Worm (Caenorhabditis elegans) whole organism, early embryonic: ENCODE measurements around the gene F01D5.10.
"Not testable (repeated sequence)": the region's sequence is repeated elsewhere in the genome, so short reads cannot be mapped to it uniquely, and the experiment has no call there.

Source experiments
- B0310.2 ChIP-seq: sonication (generic microtip); optimal IDR thresholded peaks from 2 replicates; lab custom pipeline; 2016; ENCODE audit warnings: mild to moderate bottlenecking, missing genetic modification characterization, missing compliant biosample characterization
- F13C5.2 ChIP-seq: sonication (generic microtip); optimal IDR thresholded peaks from 2 replicates; lab custom pipeline; 2017; ENCODE audit warnings: mild to moderate bottlenecking, missing genetic modification characterization, inconsistent platforms, missing compliant biosample characterization
- aly-1 ChIP-seq: sonication (generic microtip); optimal IDR thresholded peaks from 2 replicates; lab custom pipeline; 2016; ENCODE audit warnings: missing genetic modification characterization, missing compliant biosample characterization
- ama-1 ChIP-seq: fragments of 150-350 bp; optimal IDR thresholded peaks from 2 replicates; lab custom pipeline; 2014
- ceh-13 ChIP-seq: fragments of 200-800 bp; sonication (Bioruptor generic); optimal IDR thresholded peaks from 2 replicates; lab custom pipeline; 2018; ENCODE audit warnings: mild to moderate bottlenecking, missing genetic modification characterization, missing compliant biosample characterization
- ceh-36 ChIP-seq: sonication (generic microtip); optimal IDR thresholded peaks from 2 replicates; lab custom pipeline; 2016; ENCODE audit warnings: missing genetic modification characterization, inconsistent platforms, missing compliant biosample characterization
- ets-7 ChIP-seq: sonication (generic microtip); optimal IDR thresholded peaks from 2 replicates; lab custom pipeline; 2016; ENCODE audit warnings: missing genotype, missing genetic modification characterization, missing compliant biosample characterization
- flt-1 ChIP-seq: fragments of 200-800 bp; sonication (Bioruptor generic); IDR thresholded peaks from 2 replicates; pipeline ENCODE4 v1.3.6; 2022; ENCODE audit warnings: missing genetic modification characterization, missing compliant biosample characterization
- hmbx-1 ChIP-seq: sonication (generic microtip); optimal IDR thresholded peaks from 2 replicates; lab custom pipeline; 2016; ENCODE audit warnings: mild to moderate bottlenecking, missing genetic modification characterization, missing compliant biosample characterization
- hmg-4 ChIP-seq: fragments of 200-800 bp; sonication (Bioruptor generic); optimal IDR thresholded peaks from 2 replicates; lab custom pipeline; 2018; ENCODE audit warnings: mild to moderate bottlenecking, missing genetic modification characterization, missing compliant biosample characterization
- hnd-1 ChIP-seq: sonication (generic microtip); optimal IDR thresholded peaks from 2 replicates; lab custom pipeline; 2016; ENCODE audit warnings: missing genetic modification characterization, missing compliant biosample characterization
- pes-1 ChIP-seq: fragments of 200-800 bp; sonication (Bioruptor generic); IDR thresholded peaks from 2 replicates; pipeline ENCODE4 v1.3.6; 2022; ENCODE audit warnings: missing genetic modification reagents, missing genetic modification characterization, missing compliant biosample characterization
- scrt-1 ChIP-seq: fragments of 200-800 bp; sonication (Bioruptor generic); IDR thresholded peaks from 2 replicates; pipeline ENCODE4 v1.3.6; 2022; ENCODE audit warnings: missing genetic modification characterization, missing compliant biosample characterization
- sea-1 ChIP-seq: fragments of 200-800 bp; sonication (Bioruptor generic); conservative IDR thresholded peaks from 2 replicates; pipeline ENCODE4 v1.3.6; 2022; ENCODE audit warnings: missing genetic modification characterization, missing compliant biosample characterization
- tbx-11 ChIP-seq: fragments of 200-800 bp; sonication (Bioruptor generic); IDR thresholded peaks from 2 replicates; pipeline ENCODE4 v1.3.6; 2022; ENCODE audit warnings: missing genetic modification characterization, missing compliant biosample characterization
- tbx-37 ChIP-seq: fragments of 200-800 bp; sonication (Bioruptor generic); conservative IDR thresholded peaks from 2 replicates; pipeline ENCODE4 v1.3.6; 2022; ENCODE audit warnings: missing genetic modification reagents, missing genetic modification characterization, missing compliant biosample characterization
- tra-4 ChIP-seq: sonication (generic microtip); optimal IDR thresholded peaks from 2 replicates; lab custom pipeline; 2017; ENCODE audit warnings: missing genetic modification characterization, missing compliant biosample characterization

Gene F01D5.10

ce11 chrII:14021230-14021629 is at the start of gene F01D5.10:
F01D5.10 (minus strand) TSS chrII:14021330.
- not testable (repeated sequence) for TF ChIP-seq sea-1 (GFP tag; lab: Robert Waterston, UW); B0310.2 (tag; lab: Kevin White, UChicago); ama-1 (lab: Kevin White, UChicago)

DNA sequence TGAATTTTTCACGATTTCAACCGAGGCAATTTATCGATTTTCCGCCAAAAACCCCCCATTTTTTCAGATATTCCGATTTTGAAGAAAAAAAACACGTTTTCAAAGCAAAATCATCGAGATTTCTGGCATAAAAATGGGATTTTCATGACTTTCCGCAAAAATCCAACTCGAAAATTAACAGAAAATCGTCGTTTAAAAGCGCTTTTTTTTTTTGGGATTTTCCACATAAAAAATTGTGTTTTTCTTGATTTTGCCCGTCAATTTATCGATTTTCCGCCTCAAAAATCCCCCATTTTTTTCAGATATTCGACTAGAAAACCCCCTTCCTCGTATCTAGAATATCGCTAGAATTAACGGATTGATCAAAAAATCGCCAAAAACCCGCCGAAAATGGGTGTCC is 47.5 kb upstream of the F01D5.10 start, which contains the start of gene xrn-1:
Gene xrn-1 (plus strand): TSS at position 301 of the 400 bp plus-strand sequence.
- TF ChIP-seq sea-1 (GFP tag; lab: Robert Waterston, UW) (no peak), flt-1 (GFP tag; lab: Robert Waterston, UW) (no peak), ceh-13 (no peak), ceh-36 (tag; lab: Kevin White, UChicago) (no peak), B0310.2 (tag; lab: Kevin White, UChicago) (no peak)

ce11 chrII:14065486-14065885 is 44.4 kb upstream of the F01D5.10 start:
- TF ChIP-seq flt-1 (GFP tag; lab: Robert Waterston, UW) (no peak), tbx-37 (GFP tag; lab: Robert Waterston, UW) (no peak), ceh-13 (no peak), sea-1 (GFP tag; lab: Robert Waterston, UW) (no peak), F13C5.2 (tag; lab: Kevin White, UChicago) (no peak), tra-4 (no peak), hnd-1 (tag; lab: Kevin White, UChicago) (no peak), ama-1 (lab: Kevin White, UChicago) (no peak), hmg-4 (GFP tag; lab: Kevin White, UChicago) (no peak), scrt-1 (GFP tag; lab: Robert Waterston, UW) (no peak), hmbx-1 (tag; lab: Kevin White, UChicago) (no peak), B0310.2 (tag; lab: Kevin White, UChicago) (no peak), ceh-36 (tag; lab: Kevin White, UChicago) (no peak), tbx-11 (GFP tag; lab: Robert Waterston, UW) (no peak)

DNA sequence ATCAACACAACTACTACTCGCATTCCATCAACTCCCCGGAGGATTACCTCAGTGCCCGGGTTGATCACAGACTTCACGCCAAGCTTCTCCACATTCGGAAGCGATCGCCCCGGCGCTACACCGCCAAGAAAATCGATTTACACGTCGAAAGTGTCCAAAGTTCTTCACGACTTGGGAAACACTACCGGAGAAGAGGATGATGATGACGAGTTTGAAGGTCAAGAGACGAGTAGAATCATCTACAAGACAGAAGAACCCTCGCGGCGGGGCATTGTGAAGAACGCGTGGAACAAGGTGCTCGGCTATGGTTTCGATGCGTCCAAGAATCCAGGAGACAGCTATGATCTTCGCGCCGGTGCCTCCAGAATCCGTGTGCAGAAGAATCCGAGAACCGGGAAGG is 42.9 kb upstream of the F01D5.10 start:
- no peak for TF ChIP-seq scrt-1 (GFP tag; lab: Robert Waterston, UW)
- TF ChIP-seq aly-1 (tag; lab: Kevin White, UChicago): no peak
- no peak for TF ChIP-seq ceh-36 (tag; lab: Kevin White, UChicago)
- no peak for TF ChIP-seq hmbx-1 (tag; lab: Kevin White, UChicago)
- TF ChIP-seq tbx-11 (GFP tag; lab: Robert Waterston, UW): no peak

DNA sequence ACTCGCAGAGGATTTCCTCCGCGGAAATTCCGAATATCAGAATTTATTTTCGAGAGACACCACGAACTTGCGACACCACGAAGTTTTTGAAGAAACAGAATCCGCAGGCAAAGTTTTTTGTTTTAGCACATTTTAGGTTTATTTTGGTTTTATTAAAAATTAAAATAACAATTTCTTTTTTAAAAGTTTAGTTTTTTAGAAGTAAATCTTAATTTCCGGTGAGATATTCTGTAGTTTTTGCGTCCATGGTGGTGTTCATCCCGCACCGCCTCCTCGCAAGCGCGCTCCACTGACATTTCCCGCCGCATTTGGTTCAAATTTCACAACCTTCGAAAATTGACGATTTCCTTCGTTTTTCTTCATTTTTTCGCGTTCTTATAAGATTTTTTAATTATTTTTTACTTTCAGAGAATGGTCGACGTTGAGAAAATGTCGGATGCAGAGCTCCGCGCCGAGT is 41.9 kb upstream of the F01D5.10 start, which contains the start of gene lem-2:
Gene lem-2 (plus strand): TSS at position 407 of the 457 bp plus-strand sequence.
- TF ChIP-seq tbx-11 (GFP tag; lab: Robert Waterston, UW) (no peak), hmbx-1 (tag; lab: Kevin White, UChicago) (peak; percentile 60), hnd-1 (tag; lab: Kevin White, UChicago) (peak; percentile 38), flt-1 (GFP tag; lab: Robert Waterston, UW) (peak; percentile 48; the same call in 1 of the 2 replicates), F13C5.2 (tag; lab: Kevin White, UChicago) (peak; percentile 78), scrt-1 (GFP tag; lab: Robert Waterston, UW) (0 out of 2 replicates have a peak, but pooled peaks have one; percentile 13), tbx-37 (GFP tag; lab: Robert Waterston, UW) (no peak), tra-4 (peak; percentile 85), B0310.2 (tag; lab: Kevin White, UChicago) (peak; percentile 56), ets-7 (tag; lab: Kevin White, UChicago) (peak; percentile 53), ceh-13 (peak; percentile 50), hmg-4 (GFP tag; lab: Kevin White, UChicago) (peak; percentile 6), ama-1 (lab: Kevin White, UChicago) (no peak)

DNA sequence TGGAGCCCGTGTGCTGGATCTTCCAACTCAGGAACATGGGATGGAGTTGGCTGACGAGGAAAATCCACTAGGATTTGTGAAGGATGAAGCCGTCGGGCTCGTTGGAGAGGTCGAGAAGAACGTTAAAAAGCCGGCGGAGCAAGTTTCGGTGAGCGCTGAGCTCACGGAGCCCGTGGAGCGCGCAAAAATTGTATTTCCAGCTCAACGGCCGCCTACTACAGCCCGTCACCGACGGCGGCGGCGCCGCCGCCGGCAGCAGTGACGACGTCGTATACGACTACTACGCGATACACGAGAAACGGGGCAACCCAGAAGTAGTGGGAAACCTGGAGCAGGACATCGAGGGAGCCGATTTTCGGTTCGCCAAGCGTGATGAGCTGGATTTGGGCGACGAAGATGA is 39.8 kb upstream of the F01D5.10 start:
- TF ChIP-seq hmg-4 (GFP tag; lab: Kevin White, UChicago) (no peak), B0310.2 (tag; lab: Kevin White, UChicago) (no peak), hnd-1 (tag; lab: Kevin White, UChicago) (no peak), pes-1 (GFP tag; lab: Robert Waterston, UW) (0 out of 2 replicates have a peak, but pooled peaks have one; percentile 6)

DNA sequence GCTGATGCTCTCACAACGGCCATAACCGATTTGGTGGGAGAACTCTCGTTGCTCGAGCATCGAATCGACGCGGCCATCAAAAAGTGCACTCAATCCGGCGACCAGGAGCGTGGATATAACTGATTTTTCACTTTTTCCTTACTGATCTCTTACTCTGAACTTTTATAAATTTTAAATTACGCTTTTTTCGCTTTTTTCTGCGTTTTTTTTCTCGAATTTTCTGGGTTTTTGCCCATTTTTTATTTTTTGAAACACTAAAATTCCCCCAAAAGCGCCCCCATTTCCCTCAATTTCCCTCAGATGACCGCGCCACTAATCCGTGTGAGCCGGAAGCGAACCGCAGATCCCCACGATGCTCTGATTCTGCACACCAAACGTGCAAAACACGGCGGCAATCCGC is 39.3 kb upstream of the F01D5.10 start, which contains the start of gene W01G7.4:
Gene W01G7.4 (plus strand): TSS at position 301 of the 400 bp plus-strand sequence.
- TF ChIP-seq ets-7 (tag; lab: Kevin White, UChicago) (no peak), flt-1 (GFP tag; lab: Robert Waterston, UW) (no peak), hmbx-1 (tag; lab: Kevin White, UChicago) (no peak), hmg-4 (GFP tag; lab: Kevin White, UChicago) (no peak), hnd-1 (tag; lab: Kevin White, UChicago) (no peak), aly-1 (tag; lab: Kevin White, UChicago) (no peak), ceh-13 (no peak), tra-4 (no peak), tbx-11 (GFP tag; lab: Robert Waterston, UW) (no peak), F13C5.2 (tag; lab: Kevin White, UChicago) (no peak), sea-1 (GFP tag; lab: Robert Waterston, UW) (no peak), pes-1 (GFP tag; lab: Robert Waterston, UW) (no peak), scrt-1 (GFP tag; lab: Robert Waterston, UW) (no peak), ceh-36 (tag; lab: Kevin White, UChicago) (no peak), ama-1 (lab: Kevin White, UChicago) (no peak), tbx-37 (GFP tag; lab: Robert Waterston, UW) (no peak)
